Fruit fly (Drosophila melanogaster): ENCODE data around the gene CG42812.

CG42812 gene

DNA sequence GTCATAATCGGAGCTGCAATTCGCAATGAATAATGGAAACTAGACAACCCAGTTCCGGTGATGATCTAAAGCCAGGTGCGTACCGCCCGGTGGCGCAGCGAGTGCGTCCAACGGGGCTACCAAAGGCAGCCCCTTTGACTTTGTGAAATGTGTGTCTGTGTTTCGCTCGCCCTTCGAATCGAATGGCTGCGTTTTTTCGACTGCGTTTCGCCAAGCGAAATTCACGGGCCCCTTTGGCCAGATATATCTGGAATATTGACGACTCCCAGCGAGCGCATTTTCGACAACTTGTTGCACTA is 48.9 kb downstream of the CG42812 start:
- no peak for TF ChIP-seq usp (GFP tag; optimal IDR thresholded peaks at IDR 0.05)
- TF ChIP-seq sage (GFP tag; optimal IDR thresholded peaks at IDR 0.05), result no peak
- TF ChIP-seq dl (GFP tag; optimal IDR thresholded peaks at IDR 0.05; ENCODE audit: insufficient read depth in 1 of 2, partially characterized antibody in 2 of 2), result no peak
- no peak for TF ChIP-seq Dfd (GFP tag; optimal IDR thresholded peaks at IDR 0.05)
- no peak for TF ChIP-seq brk (GFP tag; optimal IDR thresholded peaks at IDR 0.05)
- no peak for TF ChIP-seq Hr83 (GFP tag; optimal IDR thresholded peaks at IDR 0.05; ENCODE audit: poor library complexity, severe bottlenecking)
- no peak for TF ChIP-seq ey (GFP tag; optimal IDR thresholded peaks at IDR 0.05)
- no peak for TF ChIP-seq rgr (GFP tag; optimal IDR thresholded peaks at IDR 0.05)
- no peak for TF ChIP-seq Hnf4 (GFP tag; optimal IDR thresholded peaks at IDR 0.05)
- TF ChIP-seq fru (GFP tag; optimal IDR thresholded peaks at IDR 0.05), result no peak
- no peak for TF ChIP-seq tai (GFP tag; optimal IDR thresholded peaks at IDR 0.05)

DNA sequence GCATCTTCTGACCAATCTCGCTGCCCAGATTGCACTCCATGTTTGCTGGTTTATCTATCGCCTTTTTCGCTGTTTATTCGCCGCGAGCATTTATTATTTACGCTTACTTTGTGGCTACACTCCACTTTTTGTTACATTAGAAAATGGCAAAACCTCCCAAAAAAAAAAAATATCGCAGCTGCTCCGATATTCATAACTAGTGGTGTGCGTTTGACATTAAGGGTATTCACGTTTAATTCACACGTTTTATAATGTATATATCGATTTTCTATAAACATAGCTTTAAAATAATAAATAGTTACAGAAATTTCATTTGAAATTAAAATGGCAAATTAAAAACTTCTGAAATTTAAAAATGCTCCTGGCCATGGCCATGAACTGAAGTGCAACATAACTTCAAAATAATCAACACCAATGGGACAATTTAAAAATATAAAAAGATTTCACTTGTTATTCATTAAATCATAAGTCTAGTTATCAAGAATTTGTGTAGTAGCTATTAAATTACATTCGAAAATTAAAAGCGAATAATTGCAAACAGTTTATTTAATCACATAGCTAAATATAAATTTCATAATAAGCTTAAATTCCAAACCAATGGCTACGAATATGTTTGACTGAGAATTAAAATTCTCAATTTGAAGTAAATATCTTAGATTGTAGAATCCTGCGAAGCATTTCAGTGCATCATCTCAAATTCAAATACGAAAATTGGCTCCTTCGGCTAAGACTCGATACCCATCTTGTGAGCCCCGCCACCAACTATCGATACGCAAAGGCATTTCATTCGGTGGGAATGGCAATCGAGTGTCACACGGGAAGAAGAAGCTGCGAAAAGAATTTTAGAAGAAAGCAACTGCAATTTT is 49.5 kb downstream of the CG42812 start, which contains the start of the genes Nab2 and BRWD3:
Nab2 (minus strand) TSS at position 203 of the 866 bp plus-strand sequence.
BRWD3 (plus strand) TSS at position 784 of the 866 bp plus-strand sequence.
- no peak for TF ChIP-seq sage (GFP tag; optimal IDR thresholded peaks at IDR 0.05)
- TF ChIP-seq CG32264 (GFP tag; optimal IDR thresholded peaks at IDR 0.05), result no peak
- peak in 1 of 2 experiments; percentile 32 for TF ChIP-seq foxo (GFP tag; optimal IDR thresholded peaks at IDR 0.05)
- TF ChIP-seq ey (GFP tag; optimal IDR thresholded peaks at IDR 0.05), result peak; percentile 31
- peak; percentile 48 for TF ChIP-seq psq (GFP tag; optimal IDR thresholded peaks at IDR 0.05)
- no peak for TF ChIP-seq rgr (GFP tag; optimal IDR thresholded peaks at IDR 0.05)
- TF ChIP-seq sv (GFP tag; optimal IDR thresholded peaks at IDR 0.05), result peak; percentile 28
- no peak for TF ChIP-seq Dif (GFP tag; optimal IDR thresholded peaks at IDR 0.05; ENCODE audit: partially characterized antibody)
- TF ChIP-seq dmrt93B (GFP tag; optimal IDR thresholded peaks at IDR 0.05), result no peak
- no peak for TF ChIP-seq tai (GFP tag; optimal IDR thresholded peaks at IDR 0.05)
- peak; percentile 15 for TF ChIP-seq CG9705 (GFP tag; optimal IDR thresholded peaks at IDR 0.05)
- TF ChIP-seq pan (optimal IDR thresholded peaks at IDR 0.05), result no peak
- peak; percentile 26 for TF ChIP-seq Myc (optimal IDR thresholded peaks at IDR 0.05)
- TF ChIP-seq Vsx2 (GFP tag; optimal IDR thresholded peaks at IDR 0.05; ENCODE audit: partially characterized antibody), result no peak
- TF ChIP-seq Hr78 (GFP tag; optimal IDR thresholded peaks at IDR 0.05), result no peak
- TF ChIP-seq jim (GFP tag; optimal IDR thresholded peaks at IDR 0.05), result no peak
- peak; percentile 7 for TF ChIP-seq HLH106 (tag; optimal IDR thresholded peaks at IDR 0.05)
- peak; percentile 66 for TF ChIP-seq Hr83 (GFP tag; optimal IDR thresholded peaks at IDR 0.05; ENCODE audit: poor library complexity, severe bottlenecking)
- TF ChIP-seq brk (GFP tag; optimal IDR thresholded peaks at IDR 0.05), result no peak
- no peak for TF ChIP-seq N (GFP tag; optimal IDR thresholded peaks at IDR 0.05)
- TF ChIP-seq dl (GFP tag; optimal IDR thresholded peaks at IDR 0.05; ENCODE audit: insufficient read depth in 1 of 2, partially characterized antibody in 2 of 2), result no peak
- no peak for TF ChIP-seq woc (GFP tag; optimal IDR thresholded peaks at IDR 0.05)
